Worm (Caenorhabditis elegans) whole organism, L2 larva: ENCODE measurements around the gene T18D3.6.

Source experiments
- C34F6.9 ChIP-seq: fragments of 150-350 bp; optimal IDR thresholded peaks from 2 replicates; lab custom pipeline; 2014; ENCODE audit warnings: missing biosample characterization, missing genetic modification characterization
- F13H6.1 ChIP-seq: sonication (generic microtip); optimal IDR thresholded peaks from 2 replicates; lab custom pipeline; 2016; ENCODE audit warnings: missing genetic modification characterization, missing compliant biosample characterization
- R02D3.7 ChIP-seq: fragments of 150-350 bp; optimal IDR thresholded peaks from 2 replicates; lab custom pipeline; 2014; ENCODE audit warnings: missing biosample characterization, missing genetic modification characterization
- ZK546.5 ChIP-seq: sonication (generic microtip); optimal IDR thresholded peaks from 2 replicates; lab custom pipeline; 2017; ENCODE audit warnings: missing biosample characterization, missing genetic modification characterization
- alr-1 ChIP-seq: fragments of 150-350 bp; optimal IDR thresholded peaks from 2 replicates; lab custom pipeline; 2014; ENCODE audit warnings: missing biosample characterization, missing genetic modification characterization
- aly-2 ChIP-seq: fragments of 150-350 bp; optimal IDR thresholded peaks from 2 replicates; lab custom pipeline; 2014; ENCODE audit warnings: missing biosample characterization, missing genetic modification characterization
- ama-1 ChIP-seq: fragments of 150-350 bp; optimal IDR thresholded peaks from 2 replicates; lab custom pipeline; 2018; ENCODE audit warnings: inconsistent platforms
- blmp-1 ChIP-seq: sonication (generic microtip); optimal IDR thresholded peaks from 2 replicates; lab custom pipeline; 2017; ENCODE audit warnings: missing genetic modification characterization, mild to moderate bottlenecking, missing compliant biosample characterization, antibody characterized with exemption, moderate library complexity; ENCODE audit not compliant: insufficient read depth
- ceh-16 ChIP-seq: fragments of 150-350 bp; optimal IDR thresholded peaks from 2 replicates; lab custom pipeline; 2014; ENCODE audit warnings: missing biosample characterization, missing genetic modification characterization
- crh-2 ChIP-seq: sonication (generic microtip); optimal IDR thresholded peaks from 2 replicates; lab custom pipeline; 2017; ENCODE audit warnings: missing biosample characterization, missing genetic modification characterization
- dmd-4 ChIP-seq: sonication (generic microtip); optimal IDR thresholded peaks from 2 replicates; lab custom pipeline; 2017; ENCODE audit warnings: missing biosample characterization, missing genetic modification characterization
- egl-27 ChIP-seq: sonication (generic microtip); optimal IDR thresholded peaks from 3 replicates; lab custom pipeline; 2017; ENCODE audit warnings: missing biosample characterization, missing genetic modification reagents, missing genetic modification characterization
- gmeb-1 ChIP-seq: fragments of 150-350 bp; optimal IDR thresholded peaks from 2 replicates; lab custom pipeline; 2014; ENCODE audit warnings: missing biosample characterization, missing genetic modification characterization
- lin-11 ChIP-seq: fragments of 150-350 bp; sonication (generic microtip); optimal IDR thresholded peaks from 2 replicates; lab custom pipeline; 2014; ENCODE audit warnings: missing biosample characterization, missing genetic modification characterization, inconsistent platforms, mixed read lengths
- lin-39 ChIP-seq: fragments of 150-350 bp; optimal IDR thresholded peaks from 2 replicates; lab custom pipeline; 2014; ENCODE audit warnings: missing biosample characterization, missing genetic modification reagents, missing genetic modification characterization
- lsy-2 ChIP-seq, 2 experiments: fragments of 150-350 bp in 1 of 2; sonication (generic microtip) in 1 of 2; optimal IDR thresholded peaks; 2 replicates each; lab custom pipeline; 2014 to 2017; ENCODE audit warnings: missing biosample characterization in 2 of 2, missing genetic modification characterization in 2 of 2
- mab-5 ChIP-seq: fragments of 150-350 bp; optimal IDR thresholded peaks from 2 replicates; lab custom pipeline; 2014; ENCODE audit warnings: missing biosample characterization, missing genetic modification characterization
- mbf-1 ChIP-seq: sonication (generic microtip); optimal IDR thresholded peaks from 2 replicates; lab custom pipeline; 2017; ENCODE audit warnings: missing biosample characterization, missing genetic modification characterization
- mdl-1 ChIP-seq, 2 experiments: fragments of 150-350 bp in 1 of 2; sonication (generic microtip) in 1 of 2; optimal IDR thresholded peaks; 2 replicates each; lab custom pipeline; 2017; ENCODE audit warnings: missing biosample characterization in 2 of 2, missing genetic modification characterization in 2 of 2
- nhr-10 ChIP-seq: sonication (generic microtip); optimal IDR thresholded peaks from 2 replicates; lab custom pipeline; 2017; ENCODE audit warnings: missing biosample characterization, missing genetic modification characterization
- nhr-11 ChIP-seq: fragments of 150-350 bp; optimal IDR thresholded peaks from 2 replicates; lab custom pipeline; 2014; ENCODE audit warnings: missing biosample characterization, missing genetic modification characterization
- nhr-12 ChIP-seq: fragments of 150-350 bp; optimal IDR thresholded peaks from 2 replicates; lab custom pipeline; 2014; ENCODE audit warnings: missing biosample characterization, missing genetic modification characterization
- nhr-129 ChIP-seq: fragments of 150-350 bp; optimal IDR thresholded peaks from 2 replicates; lab custom pipeline; 2014; ENCODE audit warnings: missing biosample characterization, missing genetic modification characterization
- nhr-21 ChIP-seq: fragments of 150-350 bp; optimal IDR thresholded peaks from 2 replicates; lab custom pipeline; 2014; ENCODE audit warnings: missing biosample characterization, missing genetic modification characterization
- nhr-237 ChIP-seq: fragments of 150-350 bp; optimal IDR thresholded peaks from 2 replicates; lab custom pipeline; 2014; ENCODE audit warnings: missing biosample characterization, missing genetic modification characterization
- nhr-25 ChIP-seq: fragments of 150-350 bp; sonication (generic microtip); optimal IDR thresholded peaks from 3 replicates; lab custom pipeline; 2014; ENCODE audit warnings: missing biosample characterization, missing genetic modification characterization
- nhr-6 ChIP-seq: fragments of 150-350 bp; optimal IDR thresholded peaks from 2 replicates; lab custom pipeline; 2014; ENCODE audit warnings: missing biosample characterization, missing genetic modification characterization
- nhr-77 ChIP-seq: fragments of 150-350 bp; optimal IDR thresholded peaks from 2 replicates; lab custom pipeline; 2014; ENCODE audit warnings: missing biosample characterization, missing genetic modification characterization
- peb-1 ChIP-seq: fragments of 150-350 bp; optimal IDR thresholded peaks from 2 replicates; lab custom pipeline; 2014; ENCODE audit warnings: missing biosample characterization, missing genetic modification characterization
- sem-4 ChIP-seq: fragments of 150-350 bp; optimal IDR thresholded peaks from 2 replicates; lab custom pipeline; 2014; ENCODE audit warnings: missing biosample characterization, missing genetic modification reagents, missing genetic modification characterization
- sma-3 ChIP-seq: sonication (generic microtip); optimal IDR thresholded peaks from 2 replicates; lab custom pipeline; 2016; ENCODE audit warnings: missing genetic modification reagents, missing genetic modification characterization, missing compliant biosample characterization
- sma-9 ChIP-seq, 2 experiments: fragments of 150-350 bp in 1 of 2; sonication (generic microtip) in 1 of 2; optimal IDR thresholded peaks; 2 replicates each; lab custom pipeline; 2014 to 2016; ENCODE audit warnings: missing genetic modification characterization in 2 of 2, mild to moderate bottlenecking in 1 of 2, missing biosample characterization in 1 of 2, missing compliant biosample characterization in 1 of 2, missing genetic modification reagents in 1 of 2, moderate library complexity in 1 of 2
- snpc-4 ChIP-seq: fragments of 150-350 bp; optimal IDR thresholded peaks from 2 replicates; lab custom pipeline; 2014; ENCODE audit warnings: missing biosample characterization, missing genetic modification characterization
- unc-62 ChIP-seq: fragments of 150-350 bp; optimal IDR thresholded peaks from 2 replicates; lab custom pipeline; 2014; ENCODE audit warnings: missing biosample characterization, missing genetic modification reagents, missing genetic modification characterization
- zag-1 ChIP-seq: fragments of 150-350 bp; optimal IDR thresholded peaks from 2 replicates; lab custom pipeline; 2014; ENCODE audit warnings: missing biosample characterization, missing genetic modification characterization
- ztf-1 ChIP-seq: fragments of 200-800 bp; sonication (Bioruptor generic); conservative IDR thresholded peaks from 2 replicates; pipeline ENCODE4 v1.3.6; 2022; ENCODE audit warnings: missing genetic modification characterization, missing compliant biosample characterization
- ztf-11 ChIP-seq: sonication (generic microtip); optimal IDR thresholded peaks from 2 replicates; lab custom pipeline; 2017; ENCODE audit warnings: missing biosample characterization, missing genetic modification characterization

T18D3.6 gene

DNA sequence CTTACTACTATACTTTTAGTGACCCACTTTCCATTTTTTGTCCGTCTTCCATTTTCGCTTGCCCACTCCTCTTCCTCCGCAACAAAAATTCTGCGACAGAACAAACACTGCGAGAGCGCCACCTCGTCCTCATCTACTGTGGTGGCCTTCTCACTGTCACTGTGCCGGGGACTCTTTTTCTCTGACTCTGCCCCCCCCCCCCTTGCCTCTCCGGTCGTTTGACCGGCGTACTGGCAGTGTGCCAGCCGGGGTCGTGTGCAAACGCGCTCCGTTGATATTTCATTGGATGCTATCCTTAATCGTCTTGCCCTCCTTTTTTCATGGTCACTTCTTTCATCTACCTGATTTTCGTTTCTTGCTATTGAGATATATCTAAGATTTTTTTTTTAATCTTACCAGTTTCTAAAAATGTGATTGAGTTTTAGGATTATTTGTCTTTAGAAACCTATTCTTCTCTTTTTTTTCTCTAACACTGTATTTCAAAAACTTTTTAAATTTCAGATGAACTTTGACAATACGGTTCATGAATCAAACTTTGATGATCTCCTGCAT is 30.8 kb downstream of the T18D3.6 start, which contains the start of gene atf-6 (continued):
- TF ChIP-seq crh-2: peak; percentile 84
- TF ChIP-seq snpc-4 (tag; lab: Kevin White, UChicago): peak; percentile 37
- no peak for TF ChIP-seq alr-1 (tag; lab: Kevin White, UChicago)
- peak; percentile 85 for TF ChIP-seq mab-5 (tag; lab: Kevin White, UChicago)
- no peak for TF ChIP-seq nhr-10 (tag; lab: Kevin White, UChicago)
- TF ChIP-seq lin-39 (tag; lab: Kevin White, UChicago): no peak
- TF ChIP-seq nhr-25 (tag; lab: Kevin White, UChicago): no peak
- TF ChIP-seq C34F6.9 (tag; lab: Kevin White, UChicago): peak; percentile 83
- peak; percentile 85 for TF ChIP-seq sma-9 (GFP tag; optimal IDR thresholded peaks at IDR 0.05; lab: Kevin White, UChicago)
- no peak for TF ChIP-seq sma-9 (tag; optimal IDR thresholded peaks at IDR 0.05; lab: Kevin White, UChicago)
- TF ChIP-seq ztf-1 (GFP tag; lab: Robert Waterston, UW): no peak
- TF ChIP-seq nhr-6 (tag; lab: Kevin White, UChicago): peak; percentile 31
- TF ChIP-seq nhr-12 (tag; lab: Kevin White, UChicago): no peak
- peak; percentile 95 for TF ChIP-seq F13H6.1 (tag; lab: Kevin White, UChicago)
- no peak for TF ChIP-seq aly-2 (tag; lab: Kevin White, UChicago)
- TF ChIP-seq ceh-16 (tag; lab: Kevin White, UChicago): peak; percentile 76
- TF ChIP-seq mdl-1 (tag; optimal IDR thresholded peaks at IDR 0.05; lab: Kevin White, UChicago): peak; percentile 29 to 79
- no peak for TF ChIP-seq R02D3.7
- TF ChIP-seq ztf-11 (tag; lab: Kevin White, UChicago): no peak
- peak; percentile 71 for TF ChIP-seq gmeb-1 (tag; lab: Kevin White, UChicago)
- TF ChIP-seq dmd-4 (tag; lab: Kevin White, UChicago): no peak
- peak; percentile 61 for TF ChIP-seq lin-11 (tag; lab: Kevin White, UChicago)
- TF ChIP-seq zag-1: peak; percentile 90
- TF ChIP-seq, all 48 proteins: peak for 26

DNA sequence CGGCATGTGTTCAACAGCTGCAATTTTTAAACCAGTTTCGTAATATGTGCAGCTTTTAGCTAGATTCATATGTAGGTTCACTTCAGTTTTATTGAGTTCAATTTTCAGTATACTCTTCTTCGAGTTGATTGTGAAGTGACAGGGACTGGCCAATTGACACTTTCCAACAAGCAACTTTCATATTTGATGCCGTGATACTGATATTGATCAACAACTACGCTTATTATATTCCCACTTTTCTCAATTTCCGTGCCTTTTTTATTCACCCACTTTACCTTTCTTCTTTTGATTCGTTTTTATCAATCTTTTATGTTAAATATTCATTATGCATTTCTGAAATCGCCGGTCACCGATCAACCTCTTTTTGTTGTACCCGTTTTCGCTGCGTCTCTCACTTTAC is 34.4 kb downstream of the T18D3.6 start:
- TF ChIP-seq sem-4 (tag; lab: Kevin White, UChicago) (no peak), ama-1 (no peak), ztf-1 (GFP tag; lab: Robert Waterston, UW) (no peak), peb-1 (tag; lab: Kevin White, UChicago) (no peak), blmp-1 (tag; lab: Kevin White, UChicago) (no peak), nhr-11 (tag; lab: Kevin White, UChicago) (no peak), aly-2 (tag; lab: Kevin White, UChicago) (no peak), nhr-129 (tag; lab: Kevin White, UChicago) (no peak), nhr-21 (no peak), lsy-2 (tag; optimal IDR thresholded peaks at IDR 0.05; lab: Kevin White, UChicago) (no peak), egl-27 (tag; lab: Kevin White, UChicago) (no peak), crh-2 (no peak), sma-3 (GFP tag; lab: Kevin White, UChicago) (no peak), nhr-10 (tag; lab: Kevin White, UChicago) (no peak), gmeb-1 (tag; lab: Kevin White, UChicago) (no peak), nhr-237 (tag; lab: Kevin White, UChicago) (no peak), nhr-25 (tag; lab: Kevin White, UChicago) (no peak), ztf-11 (tag; lab: Kevin White, UChicago) (no peak), nhr-77 (tag; lab: Kevin White, UChicago) (no peak), nhr-6 (tag; lab: Kevin White, UChicago) (no peak)

DNA sequence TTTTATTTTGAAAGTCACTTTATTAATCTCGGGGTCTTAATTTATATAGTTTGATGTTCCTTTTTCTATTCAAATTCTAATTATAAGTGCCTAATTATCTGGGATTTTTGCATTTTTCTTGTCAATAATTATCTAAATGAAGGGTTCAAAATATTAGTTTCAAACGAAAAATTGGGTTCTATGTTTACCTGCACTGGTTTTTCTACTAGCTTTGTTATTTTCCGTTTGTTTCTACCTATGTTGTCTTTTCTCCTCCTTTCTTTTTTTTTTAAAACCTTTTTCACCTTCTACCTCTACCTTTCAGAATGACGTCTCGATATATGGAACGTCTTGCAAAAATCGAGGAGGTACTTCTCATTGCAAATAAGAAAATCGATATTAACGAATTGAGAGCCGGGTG is 35.1 kb downstream of the T18D3.6 start, which contains the start of gene tbc-13:
Gene tbc-13, plus strand, starts transcription at position 301 of the 400 bp plus-strand sequence.
- TF ChIP-seq F13H6.1 (tag; lab: Kevin White, UChicago) (no peak), nhr-10 (tag; lab: Kevin White, UChicago) (no peak), ztf-11 (tag; lab: Kevin White, UChicago) (no peak), R02D3.7 (no peak), C34F6.9 (tag; lab: Kevin White, UChicago) (no peak), ceh-16 (tag; lab: Kevin White, UChicago) (no peak), ZK546.5 (tag; lab: Kevin White, UChicago) (no peak), dmd-4 (tag; lab: Kevin White, UChicago) (no peak), mbf-1 (tag; lab: Kevin White, UChicago) (no peak), unc-62 (GFP tag; lab: Kevin White, UChicago) (no peak), mab-5 (tag; lab: Kevin White, UChicago) (no peak)
